Fruit fly (Drosophila melanogaster): ENCODE data around the gene Ptpa.

Ptpa gene

DNA sequence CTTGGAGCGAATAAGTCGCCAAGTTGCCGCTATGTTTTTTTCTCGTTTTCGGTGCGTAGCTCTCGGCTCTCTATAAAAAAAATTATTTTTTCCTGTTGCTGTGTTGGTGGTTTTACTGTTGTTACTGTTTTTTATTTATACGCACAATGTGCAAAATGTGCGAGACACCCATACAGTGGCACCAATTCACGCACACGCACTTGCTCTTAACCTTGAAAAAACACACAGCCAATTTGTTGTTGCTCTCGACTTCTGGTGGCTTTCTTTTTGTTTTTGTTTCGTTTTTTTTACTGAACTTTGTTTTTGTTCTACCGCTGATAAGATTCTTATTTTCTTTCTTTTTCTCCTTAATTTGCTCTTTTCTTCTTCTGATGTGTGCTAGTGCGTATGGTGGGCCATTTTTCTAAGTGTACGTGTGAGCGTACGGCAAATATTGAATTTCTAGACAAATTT is 20.6 kb upstream of the Ptpa start:
- peak; percentile 19 for TF ChIP-seq cg (GFP tag; optimal IDR thresholded peaks at IDR 0.05)
- TF ChIP-seq CG14014 (GFP tag; IDR thresholded peaks at IDR 0.05) = 0 out of 2 replicates have a peak, but pooled peaks have one; percentile 22
- peak; percentile 59 for TF ChIP-seq CG32532 (GFP tag; IDR thresholded peaks at IDR 0.05)
- TF ChIP-seq CG34376 (GFP tag; optimal IDR thresholded peaks at IDR 0.05) = peak; percentile 1
- TF ChIP-seq Rfx (GFP tag; IDR thresholded peaks at IDR 0.05) = peak; percentile 71; the same call in 1 of the 2 replicates
- TF ChIP-seq CG10543 (GFP tag; optimal IDR thresholded peaks at IDR 0.05) = peak; percentile 52
- no peak for TF ChIP-seq CG10959 (GFP tag; IDR thresholded peaks at IDR 0.05)
- TF ChIP-seq her (GFP tag; optimal IDR thresholded peaks at IDR 0.05) = peak; percentile 14
- 0 out of 2 replicates have a peak, but pooled peaks have one; percentile 19 for TF ChIP-seq CG17612 (GFP tag; IDR thresholded peaks at IDR 0.05)
- peak; percentile 95 for TF ChIP-seq nom (GFP tag; optimal IDR thresholded peaks at IDR 0.05)
- TF ChIP-seq rib (GFP tag; IDR thresholded peaks at IDR 0.05) = peak; percentile 61; the same call in 1 of the 2 replicates
- peak; percentile 33 for TF ChIP-seq Dek (tag; optimal IDR thresholded peaks at IDR 0.05)
- TF ChIP-seq CG10209 (GFP tag; optimal IDR thresholded peaks at IDR 0.05) = peak; percentile 2
- TF ChIP-seq lmd (GFP tag; IDR thresholded peaks at IDR 0.05) = peak; percentile 32; the same call in 1 of the 2 replicates
- 0 out of 2 replicates have a peak, but pooled peaks have one; percentile 9 for TF ChIP-seq CG31224 (GFP tag; IDR thresholded peaks at IDR 0.05)
- peak; percentile 43 for TF ChIP-seq grau (tag; optimal IDR thresholded peaks at IDR 0.05)
- no peak for TF ChIP-seq Scr (GFP tag; IDR thresholded peaks at IDR 0.05; ENCODE audit: partially characterized antibody)
- TF ChIP-seq CG7786 (GFP tag; optimal IDR thresholded peaks at IDR 0.05) = peak; percentile 40
- peak; percentile 39; the same call in 1 of the 2 replicates for TF ChIP-seq Ada2b (GFP tag; IDR thresholded peaks at IDR 0.05)
- TF ChIP-seq CG7372 (GFP tag; IDR thresholded peaks at IDR 0.05) = no peak
- TF ChIP-seq CG10147 (GFP tag; optimal IDR thresholded peaks at IDR 0.05) = no peak
- TF ChIP-seq exex (tag; optimal IDR thresholded peaks at IDR 0.05) = peak; percentile 33
- peak; percentile 58 for TF ChIP-seq cwo (GFP tag; optimal IDR thresholded peaks at IDR 0.05)
- 0 out of 2 replicates have a peak, but pooled peaks have one; percentile 1 for TF ChIP-seq klu (GFP tag; IDR thresholded peaks at IDR 0.05)
- peak in 1 of 2 experiments; percentile 29 for TF ChIP-seq dpn (GFP tag; optimal IDR thresholded peaks at IDR 0.05)
- TF ChIP-seq cas (GFP tag; IDR thresholded peaks at IDR 0.05) = no peak
- TF ChIP-seq CG3407 (GFP tag; optimal IDR thresholded peaks at IDR 0.05) = no peak
- TF ChIP-seq CG17912 (GFP tag; optimal IDR thresholded peaks at IDR 0.05) = no peak
- TF ChIP-seq Aef1 (GFP tag; IDR thresholded peaks at IDR 0.05) = peak; percentile 45; the same call in 2 of the 3 replicates
- TF ChIP-seq CG17568 (GFP tag; optimal IDR thresholded peaks at IDR 0.05) = no peak
- no peak for TF ChIP-seq Six4 (GFP tag; optimal IDR thresholded peaks at IDR 0.05)
- no peak for TF ChIP-seq ase (GFP tag; IDR thresholded peaks at IDR 0.05)
- peak; percentile 11 for TF ChIP-seq schlank (tag; optimal IDR thresholded peaks at IDR 0.05)
- 0 out of 4 replicates have a peak, but pooled peaks have one; percentile 17 for TF ChIP-seq chinmo (GFP tag; IDR thresholded peaks at IDR 0.05; ENCODE audit: partially characterized antibody)
- TF ChIP-seq sens (GFP tag) = peak; percentile 60
- TF ChIP-seq Mrtf (GFP tag; IDR thresholded peaks at IDR 0.05) = no peak
- peak; percentile 24 for TF ChIP-seq CG17385 (GFP tag; optimal IDR thresholded peaks at IDR 0.05)
- TF ChIP-seq CG6765 (GFP tag; optimal IDR thresholded peaks at IDR 0.05) = no peak
- TF ChIP-seq BtbVII (GFP tag; optimal IDR thresholded peaks at IDR 0.05) = peak; percentile 12
- peak; percentile 52 for TF ChIP-seq zf30C (GFP tag; optimal IDR thresholded peaks at IDR 0.05)
- peak; percentile 20 for TF ChIP-seq HLH54F (GFP tag; optimal IDR thresholded peaks at IDR 0.05)
- TF ChIP-seq Dll (GFP tag; IDR thresholded peaks at IDR 0.05; ENCODE audit: partially characterized antibody) = no peak
- peak; percentile 51 for TF ChIP-seq Hmr (GFP tag; optimal IDR thresholded peaks at IDR 0.05)
- no peak for TF ChIP-seq chm (GFP tag; IDR thresholded peaks at IDR 0.05)
- peak; percentile 57 for TF ChIP-seq CG9932 (GFP tag; IDR thresholded peaks at IDR 0.05)
- TF ChIP-seq CG1647 (GFP tag; optimal IDR thresholded peaks at IDR 0.05) = peak; percentile 2
- no peak for TF ChIP-seq stc (GFP tag; IDR thresholded peaks at IDR 0.05)
- TF ChIP-seq CG1602 (GFP tag; optimal IDR thresholded peaks at IDR 0.05) = no peak
- peak; percentile 36; the same call in 1 of the 3 replicates for TF ChIP-seq row (GFP tag; IDR thresholded peaks at IDR 0.05)
- no peak for TF ChIP-seq eyg (GFP tag; optimal IDR thresholded peaks at IDR 0.05)
